Worm (Caenorhabditis elegans): ENCODE data around the gene M04C3.1.

The M04C3.1 gene

ce11 chrV:19485261-19485660 is 39.9 kb upstream of the M04C3.1 start, which contains the start of gene Y43F8B.28:
Gene Y43F8B.28 (plus strand): TSS chrV:19485319.
- no peak for TF ChIP-seq tbx-7 (tag; optimal IDR thresholded peaks at IDR 0.05)

ce11 chrV:19484507-19484906 is 39.1 kb upstream of the M04C3.1 start, which contains the start of gene Y43F8B.17:
Gene Y43F8B.17 (plus strand): TSS chrV:19484721.
- TF ChIP-seq hlh-13 (GFP tag; optimal IDR thresholded peaks at IDR 0.05), result no peak
- TF ChIP-seq sdc-2 (tag; optimal IDR thresholded peaks at IDR 0.05), result no peak
- TF ChIP-seq ceh-31 (tag; optimal IDR thresholded peaks at IDR 0.05), result no peak
- no peak for TF ChIP-seq ahr-1 (tag; optimal IDR thresholded peaks at IDR 0.05)
- TF ChIP-seq pqm-1 (tag; optimal IDR thresholded peaks at IDR 0.05), result no peak
- TF ChIP-seq ceh-45 (GFP tag; IDR thresholded peaks at IDR 0.05), result no peak
- TF ChIP-seq dmd-4 (tag; optimal IDR thresholded peaks at IDR 0.05; ENCODE audit: borderline replicate concordance), result no peak
- TF ChIP-seq unc-55 (GFP tag; optimal IDR thresholded peaks at IDR 0.05), result no peak
- no peak for TF ChIP-seq ama-1 (optimal IDR thresholded peaks at IDR 0.05)
- TF ChIP-seq elt-4 (tag; optimal IDR thresholded peaks at IDR 0.05), result no peak
- TF ChIP-seq syd-9 (tag; optimal IDR thresholded peaks at IDR 0.05), result no peak
- no peak for TF ChIP-seq nhr-232 (tag; optimal IDR thresholded peaks at IDR 0.05)

- TF ChIP-seq ttx-3 (tag; optimal IDR thresholded peaks at IDR 0.05) (no peak), K09A11.1 (tag; optimal IDR thresholded peaks at IDR 0.05; ENCODE audit: insufficient read depth) (no peak), ceh-14 (tag; optimal IDR thresholded peaks at IDR 0.05) (no peak), nfya-1 (tag; optimal IDR thresholded peaks at IDR 0.05) (no peak), pqm-1 (tag; optimal IDR thresholded peaks at IDR 0.05) (no peak), sox-2 (GFP tag; IDR thresholded peaks at IDR 0.05) (no peak), sox-4 (tag; optimal IDR thresholded peaks at IDR 0.05) (no peak), unc-55 (GFP tag; optimal IDR thresholded peaks at IDR 0.05) (no peak), ceh-30 (tag; optimal IDR thresholded peaks at IDR 0.05) (no peak), nhr-11 (tag; optimal IDR thresholded peaks at IDR 0.05) (no peak), pag-3 (tag; optimal IDR thresholded peaks at IDR 0.05; ENCODE audit: borderline replicate concordance) (no peak), ceh-31 (tag; optimal IDR thresholded peaks at IDR 0.05) (no peak), npax-4 (tag; optimal IDR thresholded peaks at IDR 0.05) (no peak), hlh-13 (GFP tag; optimal IDR thresholded peaks at IDR 0.05) (no peak)
Measured at ce11 chrV:19482535-19482934, 37.1 kb upstream of the M04C3.1 start, which contains the start of gene Y43F8B.22. Gene Y43F8B.22 (plus strand): TSS chrV:19482835.

- TF ChIP-seq fax-1 (tag; optimal IDR thresholded peaks at IDR 0.05) (no peak), hlh-15 (tag; optimal IDR thresholded peaks at IDR 0.05) (no peak), ceh-18 (tag; optimal IDR thresholded peaks at IDR 0.05) (no peak), ceh-19 (GFP tag; optimal IDR thresholded peaks at IDR 0.05) (no peak), pax-1 (tag; optimal IDR thresholded peaks at IDR 0.05) (no peak), elt-4 (tag; optimal IDR thresholded peaks at IDR 0.05) (no peak)
Measured at ce11 chrV:19477852-19478251, 32.4 kb upstream of the M04C3.1 start, which contains the start of gene Y43F8B.9. Gene Y43F8B.9 (plus strand): TSS chrV:19478152.

ce11 chrV:19477302-19477701 is 31.9 kb upstream of the M04C3.1 start:
- TF ChIP-seq nfya-1 (tag; optimal IDR thresholded peaks at IDR 0.05) (no peak), ceh-31 (tag; optimal IDR thresholded peaks at IDR 0.05) (no peak), gmeb-2 (tag; optimal IDR thresholded peaks at IDR 0.05) (no peak), elt-2 (tag; optimal IDR thresholded peaks at IDR 0.05) (no peak), ceh-22 (tag; optimal IDR thresholded peaks at IDR 0.05) (no peak), ceh-2 (tag; optimal IDR thresholded peaks at IDR 0.05) (no peak)

- no peak for TF ChIP-seq odd-2 (tag; optimal IDR thresholded peaks at IDR 0.05)
Measured at ce11 chrV:19473842-19474514, 28.6 kb upstream of the M04C3.1 start, which contains the start of gene Y43F8B.10. Gene Y43F8B.10 (plus strand): TSS chrV:19474464.
